Worm (Caenorhabditis elegans) whole organism, L4/young adult: Measurements from ENCODE around the gene cest-9.1.

Experiments used
- W03F9.2 ChIP-seq: fragments of 150-350 bp; optimal IDR thresholded peaks from 2 replicates; lab custom pipeline; 2014; ENCODE audit warnings: missing biosample characterization, missing genetic modification characterization
- dao-5 ChIP-seq: sonication (generic microtip); optimal IDR thresholded peaks from 2 replicates; lab custom pipeline; 2016; ENCODE audit warnings: missing genotype, missing genetic modification characterization, moderate library complexity, missing compliant biosample characterization
- him-1 ChIP-seq: sonication (generic microtip); optimal IDR thresholded peaks from 2 replicates; lab custom pipeline; 2016; ENCODE audit warnings: missing genotype, missing genetic modification reagents, missing genetic modification characterization, missing compliant biosample characterization

DNA sequence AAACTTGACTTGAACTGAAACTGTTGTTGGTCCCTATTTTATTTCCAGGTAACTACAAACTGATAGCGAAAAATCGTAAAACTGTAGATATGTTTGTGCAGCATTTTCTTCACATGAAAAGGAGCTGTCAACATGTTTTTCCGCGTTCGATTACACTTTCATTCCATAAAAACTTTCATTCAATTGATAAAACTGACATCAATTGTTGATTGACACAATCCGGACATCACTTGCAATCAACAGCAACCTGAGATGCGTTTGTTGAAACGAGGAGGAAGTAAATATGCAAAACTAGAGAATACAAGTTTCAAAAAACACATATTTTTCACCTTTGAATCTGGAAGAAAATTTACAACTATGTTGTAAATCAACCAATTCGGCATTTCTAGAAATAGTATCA lies 28.6 kb upstream of the cest-9.1 start:
- TF ChIP-seq him-1 (no peak), dao-5 (tag; lab: Kevin White, UChicago) (no peak), W03F9.2 (tag; lab: Kevin White, UChicago) (no peak)
